Worm (Caenorhabditis elegans) whole organism, L4 larva: Measurements from ENCODE around the gene gpcp-2.

Source experiments
- F26F4.8 ChIP-seq: fragments of 200-800 bp; sonication (Bioruptor generic); conservative IDR thresholded peaks from 2 replicates; pipeline ENCODE4 v1.3.6; 2022; ENCODE audit warnings: missing genetic modification characterization, missing compliant biosample characterization
- F49E8.2 ChIP-seq: sonication (generic microtip); optimal IDR thresholded peaks from 2 replicates; lab custom pipeline; 2016; ENCODE audit warnings: missing compliant biosample characterization, mild to moderate bottlenecking, missing genetic modification characterization, borderline replicate concordance
- T20F7.1 ChIP-seq: fragments of 200-800 bp; sonication (Bioruptor generic); optimal IDR thresholded peaks from 2 replicates; lab custom pipeline; 2018; ENCODE audit warnings: mild to moderate bottlenecking, missing genetic modification characterization, missing compliant biosample characterization
- T26A8.4 ChIP-seq: fragments of 200-800 bp; sonication (Bioruptor generic); IDR thresholded peaks from 2 replicates; pipeline ENCODE4 v1.3.6; 2022; ENCODE audit warnings: missing genetic modification characterization, missing compliant biosample characterization
- Y5F2A.4 ChIP-seq: fragments of 200-800 bp; sonication (Bioruptor generic); optimal IDR thresholded peaks from 2 replicates; lab custom pipeline; 2018; ENCODE audit warnings: mild to moderate bottlenecking, missing genetic modification characterization, missing compliant biosample characterization
- Y75B8A.6 ChIP-seq: fragments of 200-800 bp; sonication (Bioruptor generic); IDR thresholded peaks from 2 replicates; pipeline ENCODE4 v1.3.6; 2022; ENCODE audit warnings: missing genetic modification reagents, missing genetic modification characterization, missing compliant biosample characterization
- aly-2 ChIP-seq: sonication (generic microtip); optimal IDR thresholded peaks from 2 replicates; lab custom pipeline; 2018; ENCODE audit warnings: missing biosample characterization, missing genetic modification characterization
- ama-1 ChIP-seq: fragments of 150-350 bp; optimal IDR thresholded peaks from 2 replicates; lab custom pipeline; 2014; ENCODE audit warnings: inconsistent platforms, mixed read lengths
- arid-1 ChIP-seq: fragments of 200-800 bp; sonication (Bioruptor generic); conservative IDR thresholded peaks from 2 replicates; pipeline ENCODE4 v1.3.6; 2022; ENCODE audit warnings: missing genetic modification reagents, missing genetic modification characterization, missing compliant biosample characterization
- ceh-28 ChIP-seq: fragments of 150-350 bp; optimal IDR thresholded peaks from 2 replicates; lab custom pipeline; 2014; ENCODE audit warnings: missing biosample characterization, missing genetic modification reagents, missing genetic modification characterization
- ceh-62 ChIP-seq: sonication (generic microtip); optimal IDR thresholded peaks from 2 replicates; lab custom pipeline; 2017; ENCODE audit warnings: missing biosample characterization, missing genetic modification characterization
- ctbp-1 ChIP-seq: fragments of 200-800 bp; sonication (Bioruptor generic); IDR thresholded peaks from 2 replicates; pipeline ENCODE4 v1.3.6; 2022; ENCODE audit warnings: missing genetic modification reagents, missing genetic modification characterization, missing compliant biosample characterization
- daf-16 ChIP-seq, 3 experiments: sonication (generic microtip); optimal IDR thresholded peaks; 2 replicates each; lab custom pipeline; 2016 to 2017; ENCODE audit warnings: missing genetic modification characterization in 3 of 3, missing genetic modification reagents in 3 of 3, mild to moderate bottlenecking in 2 of 3, missing compliant biosample characterization in 2 of 3, missing biosample characterization in 1 of 3, moderate library complexity in 1 of 3
- dmd-6 ChIP-seq: fragments of 200-800 bp; sonication (Bioruptor generic); IDR thresholded peaks from 2 replicates; pipeline ENCODE4 v1.3.6; 2022; ENCODE audit warnings: missing genetic modification reagents, missing genetic modification characterization, missing compliant biosample characterization
- fkh-10 ChIP-seq: fragments of 150-350 bp; optimal IDR thresholded peaks from 2 replicates; lab custom pipeline; 2014; ENCODE audit warnings: missing biosample characterization, missing genetic modification reagents, missing genetic modification characterization
- fos-1 ChIP-seq: fragments of 150-350 bp; optimal IDR thresholded peaks from 2 replicates; lab custom pipeline; 2014; ENCODE audit warnings: missing biosample characterization, missing genetic modification characterization
- gei-8 ChIP-seq: fragments of 200-800 bp; sonication (Bioruptor generic); optimal IDR thresholded peaks from 2 replicates; lab custom pipeline; 2018; ENCODE audit warnings: mild to moderate bottlenecking, missing genetic modification characterization, missing compliant biosample characterization
- hlh-11 ChIP-seq: fragments of 200-800 bp; sonication (Bioruptor generic); optimal IDR thresholded peaks from 2 replicates; lab custom pipeline; 2018; ENCODE audit warnings: mild to moderate bottlenecking, missing genetic modification characterization, missing compliant biosample characterization
- hlh-30 ChIP-seq: sonication (generic microtip); optimal IDR thresholded peaks from 2 replicates; lab custom pipeline; 2017; ENCODE audit warnings: antibody characterized with exemption, mild to moderate bottlenecking, missing genetic modification characterization, missing compliant biosample characterization; ENCODE audit not compliant: insufficient read depth
- hmg-1.1 ChIP-seq: fragments of 200-800 bp; sonication (Bioruptor generic); IDR thresholded peaks from 2 replicates; pipeline ENCODE4 v1.3.6; 2022; ENCODE audit warnings: missing genetic modification reagents, missing genetic modification characterization, missing compliant biosample characterization
- lim-7 ChIP-seq: fragments of 200-800 bp; sonication (Bioruptor generic); IDR thresholded peaks from 2 replicates; pipeline ENCODE4 v1.3.6; 2022; ENCODE audit warnings: missing genetic modification characterization, missing compliant biosample characterization
- lin-15B ChIP-seq: fragments of 150-350 bp; sonication (generic microtip); optimal IDR thresholded peaks from 3 replicates; lab custom pipeline; 2014; ENCODE audit warnings: missing biosample characterization, missing genetic modification characterization
- lin-38 ChIP-seq: fragments of 200-800 bp; sonication (Bioruptor generic); IDR thresholded peaks from 2 replicates; pipeline ENCODE4 v1.3.6; 2022; ENCODE audit warnings: missing genetic modification reagents, missing genetic modification characterization, missing compliant biosample characterization
- lir-3 ChIP-seq: sonication (generic microtip); optimal IDR thresholded peaks from 2 replicates; lab custom pipeline; 2016; ENCODE audit warnings: mild to moderate bottlenecking, missing genetic modification characterization, missing compliant biosample characterization
- madf-9 ChIP-seq: fragments of 200-800 bp; sonication (Bioruptor generic); conservative IDR thresholded peaks from 2 replicates; pipeline ENCODE4 v1.3.6; 2022; ENCODE audit warnings: missing genetic modification reagents, missing genetic modification characterization, missing compliant biosample characterization
- mep-1 ChIP-seq: fragments of 150-350 bp; sonication (generic microtip); optimal IDR thresholded peaks from 3 replicates; lab custom pipeline; 2014; ENCODE audit warnings: missing biosample characterization, missing genetic modification characterization
- mxl-3 ChIP-seq: fragments of 200-800 bp; sonication (Bioruptor generic); optimal IDR thresholded peaks from 2 replicates; lab custom pipeline; 2018; ENCODE audit warnings: mild to moderate bottlenecking, missing genetic modification characterization, missing compliant biosample characterization
- nhr-10 ChIP-seq: fragments of 150-350 bp; optimal IDR thresholded peaks from 2 replicates; lab custom pipeline; 2014; ENCODE audit warnings: missing biosample characterization, missing genetic modification characterization
- nhr-11 ChIP-seq: fragments of 150-350 bp; optimal IDR thresholded peaks from 2 replicates; lab custom pipeline; 2014; ENCODE audit warnings: missing biosample characterization, missing genetic modification characterization
- nhr-111 ChIP-seq: fragments of 200-800 bp; sonication (Bioruptor generic); optimal IDR thresholded peaks from 2 replicates; lab custom pipeline; 2018; ENCODE audit warnings: mild to moderate bottlenecking, missing genetic modification characterization, missing compliant biosample characterization
- nhr-25 ChIP-seq: sonication (generic microtip); optimal IDR thresholded peaks from 2 replicates; lab custom pipeline; 2017; ENCODE audit warnings: missing genetic modification characterization, mild to moderate bottlenecking, missing compliant biosample characterization, antibody characterized with exemption, moderate library complexity, borderline replicate concordance; ENCODE audit not compliant: insufficient read depth
- nhr-28 ChIP-seq: fragments of 150-350 bp; optimal IDR thresholded peaks from 2 replicates; lab custom pipeline; 2014; ENCODE audit warnings: missing biosample characterization, missing genetic modification characterization
- nhr-42 ChIP-seq: fragments of 200-800 bp; sonication (Bioruptor generic); IDR thresholded peaks from 2 replicates; pipeline ENCODE4 v1.3.6; 2022; ENCODE audit warnings: missing genetic modification characterization, missing compliant biosample characterization
- nhr-48 ChIP-seq: sonication (generic microtip); optimal IDR thresholded peaks from 2 replicates; lab custom pipeline; 2016; ENCODE audit warnings: mild to moderate bottlenecking, missing genetic modification characterization, missing compliant biosample characterization
- nhr-76 ChIP-seq: fragments of 150-350 bp; optimal IDR thresholded peaks from 2 replicates; lab custom pipeline; 2014; ENCODE audit warnings: missing biosample characterization, missing genetic modification characterization
- pha-4 ChIP-seq, 2 experiments: fragments of 150-350 bp in 1 of 2; fragments of 200-800 bp in 1 of 2; sonication (Bioruptor generic) in 1 of 2; IDR thresholded peaks in 1 of 2; optimal IDR thresholded peaks in 1 of 2; 2 replicates each; pipeline versions ENCODE4 v1.3.6 to Lab custom; 2014 to 2022; ENCODE audit warnings: missing genetic modification characterization in 2 of 2, missing genetic modification reagents in 2 of 2, missing biosample characterization in 1 of 2, missing compliant biosample characterization in 1 of 2
- rbr-2 ChIP-seq: sonication (generic microtip); optimal IDR thresholded peaks from 2 replicates; lab custom pipeline; 2016; ENCODE audit warnings: missing genotype, missing genetic modification characterization, missing compliant biosample characterization
- sdz-12 ChIP-seq: fragments of 200-800 bp; sonication (Bioruptor generic); optimal IDR thresholded peaks from 2 replicates; lab custom pipeline; 2018; ENCODE audit warnings: mild to moderate bottlenecking, missing genetic modification characterization, missing compliant biosample characterization
- snpc-4 ChIP-seq: fragments of 150-350 bp; optimal IDR thresholded peaks from 2 replicates; lab custom pipeline; 2014; ENCODE audit warnings: missing biosample characterization, missing genetic modification characterization
- spr-1 ChIP-seq: sonication (generic microtip); optimal IDR thresholded peaks from 2 replicates; lab custom pipeline; 2016; ENCODE audit warnings: mild to moderate bottlenecking, missing genetic modification characterization, missing compliant biosample characterization
- spr-3 ChIP-seq: fragments of 200-800 bp; sonication (Bioruptor generic); optimal IDR thresholded peaks from 2 replicates; lab custom pipeline; 2018; ENCODE audit warnings: mild to moderate bottlenecking, missing genetic modification characterization, missing compliant biosample characterization
- tag-97 ChIP-seq: fragments of 200-800 bp; sonication (Bioruptor generic); IDR thresholded peaks from 2 replicates; pipeline ENCODE4 v1.3.6; 2022; ENCODE audit warnings: missing genetic modification characterization, missing compliant biosample characterization
- tra-1 ChIP-seq: fragments of 200-800 bp; sonication (Bioruptor generic); IDR thresholded peaks from 2 replicates; pipeline ENCODE4 v1.3.6; 2022; ENCODE audit warnings: missing genetic modification reagents, missing genetic modification characterization, missing compliant biosample characterization
- unc-130 ChIP-seq: sonication (generic microtip); optimal IDR thresholded peaks from 2 replicates; lab custom pipeline; 2016; ENCODE audit warnings: missing genetic modification reagents, missing genetic modification characterization, missing compliant biosample characterization
- unc-39 ChIP-seq: sonication (generic microtip); optimal IDR thresholded peaks from 2 replicates; lab custom pipeline; 2017; ENCODE audit warnings: missing biosample characterization, missing genetic modification characterization
- vab-7 ChIP-seq: fragments of 200-800 bp; sonication (Bioruptor generic); IDR thresholded peaks from 2 replicates; pipeline ENCODE4 v1.3.6; 2022; ENCODE audit warnings: missing genetic modification reagents, missing genetic modification characterization, missing compliant biosample characterization
- zfp-2 ChIP-seq: sonication (generic microtip); optimal IDR thresholded peaks from 2 replicates; lab custom pipeline; 2016; ENCODE audit warnings: mild to moderate bottlenecking, missing genetic modification characterization, missing compliant biosample characterization
- zip-11 ChIP-seq: fragments of 200-800 bp; sonication (Bioruptor generic); IDR thresholded peaks from 2 replicates; pipeline ENCODE4 v1.3.6; 2022; ENCODE audit warnings: missing genetic modification characterization, missing compliant biosample characterization

Gene gpcp-2

DNA sequence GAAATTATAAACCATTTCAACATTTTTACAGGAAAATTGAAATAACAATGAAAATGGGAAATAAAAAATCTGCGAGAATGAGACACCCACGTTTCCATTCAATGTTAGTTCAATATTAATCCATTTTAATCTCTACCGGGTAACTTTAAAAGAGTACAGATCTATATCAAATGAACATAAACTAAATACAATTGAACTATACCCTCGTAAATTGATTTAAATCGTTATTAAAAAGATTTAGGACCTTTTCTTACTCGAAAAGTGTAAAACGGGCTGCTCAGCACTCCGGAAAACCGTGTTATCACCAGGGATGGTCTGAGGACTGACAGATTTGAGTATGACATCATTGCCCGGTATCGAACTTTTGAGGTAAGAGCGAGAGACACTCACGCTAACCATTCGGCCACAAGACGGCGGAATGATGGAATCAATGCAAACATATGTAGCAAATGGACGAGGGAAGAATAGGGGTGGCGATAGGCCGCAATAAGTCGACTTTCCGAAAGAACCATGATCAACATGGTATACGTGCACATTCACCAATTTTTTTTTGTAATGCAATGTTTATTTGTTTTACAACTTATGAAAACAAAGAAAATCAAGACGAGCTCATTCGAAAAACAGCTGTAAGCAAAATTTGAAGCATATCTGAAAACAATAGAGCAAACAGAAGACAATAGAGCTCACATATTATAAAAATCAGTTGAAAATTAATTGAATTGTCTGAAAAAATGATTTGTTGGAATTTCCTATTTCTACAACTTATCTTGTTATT lies 33.9 kb upstream of the gpcp-2 start, which contains the start of the genes chst-1 and C41C4.9 (continued):
- TF ChIP-seq madf-9 (GFP tag; lab: Robert Waterston, UW) (peak; percentile 90), hlh-30 (tag; lab: Kevin White, UChicago) (peak; percentile 71), zip-11 (peak; percentile 64; the same call in 1 of the 2 replicates), ceh-62 (tag; lab: Kevin White, UChicago) (no peak), mxl-3 (GFP tag; lab: Kevin White, UChicago) (peak; percentile 82), ceh-28 (tag; lab: Kevin White, UChicago) (no peak), dmd-6 (GFP tag; lab: Robert Waterston, UW) (peak; percentile 67), lin-15B (tag; lab: Kevin White, UChicago) (no peak), nhr-48 (tag; lab: Kevin White, UChicago) (peak; percentile 56), ctbp-1 (GFP tag; lab: Robert Waterston, UW) (peak; percentile 83), Y75B8A.6 (GFP tag; lab: Robert Waterston, UW) (0 out of 2 replicates have a peak, but pooled peaks have one; percentile 56), fkh-10 (GFP tag; lab: Kevin White, UChicago) (no peak), lim-7 (GFP tag; lab: Robert Waterston, UW) (peak; percentile 98; the same call in 1 of the 2 replicates), daf-16 (GFP tag; optimal IDR thresholded peaks at IDR 0.05; lab: Kevin White, UChicago) (peak; percentile 77 to 84), daf-16 (tag; optimal IDR thresholded peaks at IDR 0.05; lab: Kevin White, UChicago) (peak; percentile 69), T20F7.1 (GFP tag; lab: Kevin White, UChicago) (peak; percentile 55), nhr-10 (no peak), lin-38 (no peak; the same call in 1 of the 2 replicates), nhr-25 (tag; lab: Kevin White, UChicago) (peak; percentile 71), sdz-12 (GFP tag; lab: Kevin White, UChicago) (peak; percentile 77), T26A8.4 (GFP tag; lab: Robert Waterston, UW) (peak; percentile 91), F26F4.8 (GFP tag; lab: Robert Waterston, UW) (peak; percentile 97), nhr-11 (tag; lab: Kevin White, UChicago) (no peak), tag-97 (no peak), ama-1 (lab: Kevin White, UChicago) (no peak), mep-1 (tag; lab: Kevin White, UChicago) (peak; percentile 78), fos-1 (tag; lab: Kevin White, UChicago) (no peak), nhr-42 (GFP tag; lab: Robert Waterston, UW) (no peak; the same call in none of the 2 replicates), Y5F2A.4 (GFP tag; lab: Kevin White, UChicago) (peak; percentile 86), F49E8.2 (tag; lab: Kevin White, UChicago) (peak; percentile 65), spr-3 (GFP tag; lab: Kevin White, UChicago) (peak; percentile 86), tra-1 (GFP tag; lab: Robert Waterston, UW) (peak; percentile 93), zfp-2 (peak; percentile 49), arid-1 (peak; percentile 91), hlh-11 (tag; lab: Kevin White, UChicago) (peak; percentile 74), unc-39 (tag; lab: Kevin White, UChicago) (no peak), nhr-76 (tag; lab: Kevin White, UChicago) (no peak), rbr-2 (tag; lab: Kevin White, UChicago) (peak; percentile 60), pha-4 (GFP tag; IDR thresholded peaks at IDR 0.05; lab: Robert Waterston, UW) (peak; percentile 87), pha-4 (tag; optimal IDR thresholded peaks at IDR 0.05; lab: Kevin White, UChicago) (no peak), nhr-111 (GFP tag; lab: Kevin White, UChicago) (peak; percentile 88), vab-7 (peak; percentile 94), snpc-4 (peak; percentile 3), spr-1 (peak; percentile 82), lir-3 (tag; lab: Kevin White, UChicago) (peak; percentile 82), unc-130 (peak; percentile 83), nhr-28 (tag; lab: Kevin White, UChicago) (peak; percentile 25), aly-2 (tag; lab: Kevin White, UChicago) (peak; percentile 79), gei-8 (GFP tag; lab: Kevin White, UChicago) (peak; percentile 90), hmg-1.1 (GFP tag; lab: Robert Waterston, UW) (peak; percentile 76)
